Fruit fly (Drosophila melanogaster): ENCODE data around the gene RluA-2.

The RluA-2 gene

dm6 chr2L:10468388-10468787 is 8.5 kb upstream of the RluA-2 start (continued):
- peak; percentile 79 for TF ChIP-seq lab (GFP tag; optimal IDR thresholded peaks at IDR 0.05)
- peak; percentile 26 for TF ChIP-seq schlank (tag; optimal IDR thresholded peaks at IDR 0.05)
- TF ChIP-seq dm (GFP tag; optimal IDR thresholded peaks at IDR 0.05), result no peak
- TF ChIP-seq CG34224 (GFP tag; IDR thresholded peaks at IDR 0.05; ENCODE audit: partially characterized antibody), result no peak
- TF ChIP-seq YL-1 (GFP tag; optimal IDR thresholded peaks at IDR 0.05), result no peak
- peak; percentile 34 for TF ChIP-seq CG17568 (GFP tag; optimal IDR thresholded peaks at IDR 0.05)
- TF ChIP-seq CG4730 (GFP tag; IDR thresholded peaks at IDR 0.05), result peak; percentile 38; the same call in 1 of the 2 replicates
- no peak for TF ChIP-seq TFAM (GFP tag; optimal IDR thresholded peaks at IDR 0.05)
- peak; percentile 44; the same call in 1 of the 2 replicates for TF ChIP-seq CG31224 (GFP tag; IDR thresholded peaks at IDR 0.05)
- TF ChIP-seq abd-A (tag; optimal IDR thresholded peaks at IDR 0.05), result no peak
- TF ChIP-seq Mes4 (GFP tag; optimal IDR thresholded peaks at IDR 0.05), result no peak
- peak; percentile 57; the same call in 1 of the 2 replicates for TF ChIP-seq sob (GFP tag; IDR thresholded peaks at IDR 0.05)
- no peak for TF ChIP-seq Bgb (GFP tag; IDR thresholded peaks at IDR 0.05; ENCODE audit: partially characterized antibody)
- no peak for TF ChIP-seq CG7745 (tag; optimal IDR thresholded peaks at IDR 0.05)
- TF ChIP-seq CG7357 (GFP tag; IDR thresholded peaks at IDR 0.05), result peak; percentile 20; the same call in 1 of the 3 replicates
- no peak for TF ChIP-seq Hsf (GFP tag; optimal IDR thresholded peaks at IDR 0.05)
- TF ChIP-seq Ets97D (GFP tag; optimal IDR thresholded peaks at IDR 0.05), result peak; percentile 1
- TF ChIP-seq nau (GFP tag; optimal IDR thresholded peaks at IDR 0.05), result no peak
- peak; percentile 48 for TF ChIP-seq bcd (GFP tag; optimal IDR thresholded peaks at IDR 0.05)
- peak; percentile 54 for TF ChIP-seq CG10543 (GFP tag; optimal IDR thresholded peaks at IDR 0.05)
- peak; percentile 12 for TF ChIP-seq D19B (GFP tag; optimal IDR thresholded peaks at IDR 0.05)
- TF ChIP-seq Oli (tag; optimal IDR thresholded peaks at IDR 0.05), result peak; percentile 54
- TF ChIP-seq CG15269 (tag; optimal IDR thresholded peaks at IDR 0.05), result peak; percentile 72
- TF ChIP-seq CG10366 (GFP tag; IDR thresholded peaks at IDR 0.05), result peak; percentile 40
- TF ChIP-seq Eip74EF (GFP tag; optimal IDR thresholded peaks at IDR 0.05), result peak in 1 of 2 experiments; percentile 3
- TF ChIP-seq CG43689 (GFP tag; IDR thresholded peaks at IDR 0.05), result peak; percentile 32; the same call in 1 of the 2 replicates
- no peak for TF ChIP-seq CG9609 (GFP tag; optimal IDR thresholded peaks at IDR 0.05)
- TF ChIP-seq B-H1 (GFP tag; IDR thresholded peaks at IDR 0.05), result peak; percentile 35; the same call in 2 of the 3 replicates
- peak; percentile 35 for TF ChIP-seq Nf-YC (tag; optimal IDR thresholded peaks at IDR 0.05)
- TF ChIP-seq CG4820 (GFP tag; optimal IDR thresholded peaks at IDR 0.05), result peak; percentile 44
- TF ChIP-seq CG1792 (GFP tag; optimal IDR thresholded peaks at IDR 0.05), result no peak
- TF ChIP-seq Spps (tag; optimal IDR thresholded peaks at IDR 0.05), result no peak
- TF ChIP-seq prd (optimal IDR thresholded peaks at IDR 0.05), result no peak
- peak; percentile 63; the same call in 2 of the 3 replicates for TF ChIP-seq prd (GFP tag; IDR thresholded peaks at IDR 0.05)
- no peak for TF ChIP-seq CG18476 (GFP tag; optimal IDR thresholded peaks at IDR 0.05)
- peak; percentile 56 for TF ChIP-seq peb (GFP tag; IDR thresholded peaks at IDR 0.05)
- peak; percentile 10 for TF ChIP-seq CG12155 (GFP tag; optimal IDR thresholded peaks at IDR 0.05)
- TF ChIP-seq CG7372 (GFP tag; IDR thresholded peaks at IDR 0.05), result peak; percentile 62; the same call in 1 of the 2 replicates
- TF ChIP-seq cad (GFP tag; optimal IDR thresholded peaks at IDR 0.05), result no peak
- TF ChIP-seq Abd-B (GFP tag; optimal IDR thresholded peaks at IDR 0.05), result peak; percentile 35
- TF ChIP-seq ranshi (GFP tag; IDR thresholded peaks at IDR 0.05), result peak; percentile 58; the same call in 1 of the 2 replicates
- no peak for TF ChIP-seq CrebB (tag; optimal IDR thresholded peaks at IDR 0.05)
- TF ChIP-seq CG4707 (GFP tag; optimal IDR thresholded peaks at IDR 0.05), result no peak
- peak; percentile 41 for TF ChIP-seq kay (GFP tag; optimal IDR thresholded peaks at IDR 0.05)
- no peak for TF ChIP-seq MTF-1 (GFP tag; optimal IDR thresholded peaks at IDR 0.05; ENCODE audit: borderline replicate concordance)
- peak; percentile 50 for TF ChIP-seq CG12071 (GFP tag; optimal IDR thresholded peaks at IDR 0.05)
- peak; percentile 52 for TF ChIP-seq lilli (GFP tag; optimal IDR thresholded peaks at IDR 0.05)
- TF ChIP-seq Nf-YA (GFP tag; IDR thresholded peaks at IDR 0.05), result 0 out of 2 replicates have a peak, but pooled peaks have one; percentile 9
- TF ChIP-seq crc (GFP tag; optimal IDR thresholded peaks at IDR 0.05), result no peak
- 0 out of 2 replicates have a peak, but pooled peaks have one; percentile 24 for TF ChIP-seq stc (GFP tag; IDR thresholded peaks at IDR 0.05)
